Worm (Caenorhabditis elegans): Measurements from ENCODE around the gene C45G9.6.
A peak's percentile ranks its signal among the peaks of the same experiment; 100 is the strongest.

DNA sequence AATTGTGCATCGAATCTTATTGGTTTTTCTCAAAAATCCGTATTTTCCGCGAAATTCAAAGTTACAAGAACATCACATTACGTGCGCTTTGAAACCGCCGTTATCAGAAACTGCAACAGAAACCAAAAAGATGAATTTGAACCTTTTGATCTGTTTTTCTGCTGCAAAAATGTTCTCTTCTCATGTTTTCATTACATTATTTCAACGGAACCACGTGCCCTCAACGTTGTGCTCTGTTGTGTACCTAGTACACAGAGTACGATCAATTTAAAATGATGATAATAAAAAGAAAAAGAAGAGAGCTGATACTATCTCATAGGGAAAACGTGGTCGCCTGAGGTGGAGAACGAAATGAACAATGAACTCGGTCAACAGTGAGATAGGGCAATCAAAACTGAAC, 41.8 kb downstream of the C45G9.6 start:
- TF ChIP-seq jun-1 (tag; optimal IDR thresholded peaks at IDR 0.05), result peak; percentile 78
- TF ChIP-seq egl-27 (tag; optimal IDR thresholded peaks at IDR 0.05), result no peak
- no peak for TF ChIP-seq nhr-237 (tag; optimal IDR thresholded peaks at IDR 0.05)
- TF ChIP-seq nhr-25 (tag; optimal IDR thresholded peaks at IDR 0.05), result no peak
- TF ChIP-seq ceh-82 (tag; optimal IDR thresholded peaks at IDR 0.05), result no peak
- TF ChIP-seq aly-2 (tag; optimal IDR thresholded peaks at IDR 0.05), result no peak
- TF ChIP-seq ZK546.5 (tag; optimal IDR thresholded peaks at IDR 0.05), result no peak
- TF ChIP-seq mdl-1 (tag; optimal IDR thresholded peaks at IDR 0.05), result peak; percentile 43
